Fruit fly (Drosophila melanogaster) whole organism, embryonic: ENCODE data around the gene elgi.

Source experiments
- CG10366 ChIP-seq: fragments of 200-800 bp; sonication (Bioruptor generic); IDR thresholded peaks from 2 replicates; pipeline ENCODE4 v1.3.6; 2022; ENCODE audit warnings: missing biosample characterization, missing genetic modification characterization
- CG11456 ChIP-seq: fragments of 200-800 bp; sonication (Bioruptor generic); IDR thresholded peaks from 3 replicates; pipeline ENCODE4 v1.3.6; 2022; ENCODE audit warnings: missing biosample characterization, missing genetic modification characterization
- CG12769 ChIP-seq: fragments of 200-800 bp; sonication (Bioruptor generic); optimal IDR thresholded peaks from 2 replicates; lab custom pipeline; 2019; ENCODE audit warnings: missing biosample characterization, mild to moderate bottlenecking, missing genetic modification characterization, moderate library complexity
- CG14667 ChIP-seq: fragments of 200-800 bp; sonication (Bioruptor generic); IDR thresholded peaks from 2 replicates; pipeline ENCODE4 v1.3.6; 2022; ENCODE audit warnings: missing biosample characterization, missing genetic modification characterization
- CG2120 ChIP-seq: fragments of 200-800 bp; sonication (Bioruptor generic); optimal IDR thresholded peaks from 3 replicates; lab custom pipeline; 2016; ENCODE audit warnings: missing biosample characterization, missing genetic modification characterization
- CG33213 ChIP-seq: fragments of 200-800 bp; sonication (Bioruptor generic); optimal IDR thresholded peaks from 3 replicates; lab custom pipeline; 2016; ENCODE audit warnings: missing biosample characterization, missing genetic modification characterization
- CG6254 ChIP-seq: fragments of 200-800 bp; sonication (Bioruptor generic); optimal IDR thresholded peaks from 3 replicates; lab custom pipeline; 2017; ENCODE audit warnings: mild to moderate bottlenecking, missing biosample characterization, missing genetic modification reagents, missing genetic modification characterization
- CG6683 ChIP-seq: fragments of 200-800 bp; sonication (Bioruptor generic); optimal IDR thresholded peaks from 2 replicates; lab custom pipeline; 2017; ENCODE audit warnings: missing biosample characterization, mild to moderate bottlenecking, missing genetic modification characterization, missing genetic modification reagents
- CG6765 ChIP-seq: fragments of 200-800 bp; sonication (Bioruptor generic); optimal IDR thresholded peaks from 3 replicates; lab custom pipeline; 2017; ENCODE audit warnings: missing biosample characterization, mild to moderate bottlenecking, missing genetic modification characterization
- CG6791 ChIP-seq: fragments of 200-800 bp; sonication (Bioruptor generic); IDR thresholded peaks from 3 replicates; pipeline ENCODE4 v1.3.6; 2022; ENCODE audit warnings: missing biosample characterization, missing genetic modification characterization; ENCODE audit not compliant: partially characterized antibody
- CG7928 ChIP-seq: fragments of 200-800 bp; sonication (Bioruptor generic); optimal IDR thresholded peaks from 2 replicates; lab custom pipeline; 2017; ENCODE audit warnings: missing biosample characterization, mild to moderate bottlenecking, missing genetic modification characterization
- CG8924 ChIP-seq: fragments of 200-800 bp; optimal IDR thresholded peaks from 3 replicates; lab custom pipeline; 2019; ENCODE audit warnings: missing biosample characterization, mild to moderate bottlenecking, missing genetic modification characterization, moderate library complexity
- CHES-1-like ChIP-seq: fragments of 200-800 bp; sonication (Bioruptor generic); optimal IDR thresholded peaks from 2 replicates; lab custom pipeline; 2016; ENCODE audit warnings: missing biosample characterization, missing genetic modification characterization
- D19A ChIP-seq: fragments of 200-800 bp; optimal IDR thresholded peaks from 3 replicates; lab custom pipeline; 2019; ENCODE audit warnings: missing biosample characterization, mild to moderate bottlenecking, missing genetic modification characterization, moderate library complexity
- GATAe ChIP-seq: fragments of 200-800 bp; sonication (Bioruptor generic); conservative IDR thresholded peaks from 2 replicates; pipeline ENCODE4 v1.3.6; 2022; ENCODE audit warnings: missing biosample characterization, missing genetic modification characterization
- NFAT ChIP-seq: fragments of 200-800 bp; sonication (Bioruptor generic); IDR thresholded peaks from 2 replicates; pipeline ENCODE4 v1.3.6; 2022; ENCODE audit warnings: missing biosample characterization, missing genetic modification characterization
- Nf-YB ChIP-seq: fragments of 200-800 bp; sonication (Bioruptor generic); optimal IDR thresholded peaks from 3 replicates; lab custom pipeline; 2019; ENCODE audit warnings: missing biosample characterization, mild to moderate bottlenecking, missing genetic modification characterization, moderate library complexity
- Nf-YC ChIP-seq: fragments of 200-800 bp; optimal IDR thresholded peaks from 3 replicates; lab custom pipeline; 2019; ENCODE audit warnings: missing biosample characterization, mild to moderate bottlenecking, missing genetic modification characterization, moderate library complexity
- Vsx1 ChIP-seq: fragments of 200-800 bp; sonication (Bioruptor generic); optimal IDR thresholded peaks from 2 replicates; lab custom pipeline; 2017; ENCODE audit warnings: missing biosample characterization, mild to moderate bottlenecking, missing genetic modification characterization, missing genetic modification reagents
- YL-1 ChIP-seq: fragments of 200-800 bp; sonication (Bioruptor generic); optimal IDR thresholded peaks from 3 replicates; lab custom pipeline; 2017; ENCODE audit warnings: missing biosample characterization, mild to moderate bottlenecking, missing genetic modification characterization
- abd-A ChIP-seq: fragments of 200-800 bp; sonication (Bioruptor generic); optimal IDR thresholded peaks from 3 replicates; lab custom pipeline; 2019; ENCODE audit warnings: missing biosample characterization, mild to moderate bottlenecking, missing genetic modification characterization, moderate library complexity
- bab2 ChIP-seq: fragments of 200-800 bp; sonication (Bioruptor generic); optimal IDR thresholded peaks from 2 replicates; lab custom pipeline; 2016; ENCODE audit warnings: missing biosample characterization, missing genetic modification characterization
- bcd ChIP-seq: fragments of 200-800 bp; sonication (Bioruptor generic); optimal IDR thresholded peaks from 2 replicates; lab custom pipeline; 2017; ENCODE audit warnings: missing biosample characterization, mild to moderate bottlenecking, missing genetic modification characterization
- chinmo ChIP-seq: fragments of 200-800 bp; sonication (Bioruptor generic); IDR thresholded peaks from 4 replicates; pipeline ENCODE4 v1.3.6; 2022; ENCODE audit warnings: missing biosample characterization, missing genetic modification characterization; ENCODE audit not compliant: partially characterized antibody
- dimm ChIP-seq: fragments of 200-800 bp; sonication (Bioruptor generic); IDR thresholded peaks from 2 replicates; pipeline ENCODE4 v1.3.6; 2022; ENCODE audit warnings: missing biosample characterization, missing genetic modification characterization
- fd102C ChIP-seq: fragments of 200-800 bp; sonication (Bioruptor generic); optimal IDR thresholded peaks from 2 replicates; lab custom pipeline; 2018; ENCODE audit warnings: missing biosample characterization, mild to moderate bottlenecking, missing genetic modification characterization, moderate library complexity
- hkb ChIP-seq, 2 experiments: fragments of 200-800 bp in 1 of 2; fragments of >200 bp in 1 of 2; sonication (Bioruptor generic) in 1 of 2; IDR thresholded peaks in 1 of 2; optimal IDR thresholded peaks in 1 of 2; 2 replicates each; pipeline versions ENCODE4 v1.3.6 to Lab custom; 2017 to 2022; ENCODE audit warnings: missing biosample characterization in 1 of 2, missing genetic modification characterization in 1 of 2
- jigr1 ChIP-seq: fragments of 200-800 bp; sonication (Bioruptor generic); IDR thresholded peaks from 3 replicates; pipeline ENCODE4 v1.3.6; 2022; ENCODE audit warnings: missing biosample characterization, missing genetic modification characterization
- knrl ChIP-seq: fragments of 200-800 bp; sonication (Bioruptor generic); IDR thresholded peaks from 3 replicates; pipeline ENCODE4 v1.3.6; 2022; ENCODE audit warnings: missing biosample characterization, missing genetic modification characterization; ENCODE audit not compliant: partially characterized antibody
- lbe ChIP-seq: fragments of 200-800 bp; sonication (Bioruptor generic); optimal IDR thresholded peaks from 2 replicates; lab custom pipeline; 2016; ENCODE audit warnings: missing biosample characterization, mild to moderate bottlenecking, missing genetic modification characterization
- lola ChIP-seq, 3 experiments: fragments of >200 bp in 2 of 3; fragments of 200-800 bp in 1 of 3; sonication (Bioruptor generic) in 1 of 3; optimal IDR thresholded peaks; 2 replicates each; lab custom pipeline; 2017 to 2019; ENCODE audit warnings: missing biosample characterization in 3 of 3, missing genetic modification characterization in 3 of 3, mild to moderate bottlenecking in 1 of 3, moderate library complexity in 1 of 3
- luna ChIP-seq: fragments of 200-800 bp; sonication (Bioruptor generic); optimal IDR thresholded peaks from 2 replicates; lab custom pipeline; 2016; ENCODE audit warnings: missing biosample characterization, missing genetic modification characterization
- mam ChIP-seq: fragments of 200-800 bp; sonication (Bioruptor generic); optimal IDR thresholded peaks from 3 replicates; lab custom pipeline; 2016; ENCODE audit warnings: missing biosample characterization, missing genetic modification characterization
- nerfin-1 ChIP-seq: fragments of 200-800 bp; sonication (Bioruptor generic); optimal IDR thresholded peaks from 3 replicates; lab custom pipeline; 2019; ENCODE audit warnings: missing biosample characterization, mild to moderate bottlenecking, missing genetic modification characterization, moderate library complexity
- nom ChIP-seq: fragments of 200-800 bp; sonication (Bioruptor generic); optimal IDR thresholded peaks from 2 replicates; lab custom pipeline; 2017; ENCODE audit warnings: missing biosample characterization, missing genetic modification characterization, mild to moderate bottlenecking, moderate library complexity, missing genetic modification reagents
- onecut ChIP-seq: fragments of 200-800 bp; sonication (Bioruptor generic); IDR thresholded peaks from 2 replicates; pipeline ENCODE4 v1.3.6; 2022; ENCODE audit warnings: missing biosample characterization, missing genetic modification characterization
- org-1 ChIP-seq: fragments of 200-800 bp; sonication (Bioruptor generic); optimal IDR thresholded peaks from 2 replicates; lab custom pipeline; 2017; ENCODE audit warnings: missing biosample characterization, missing genetic modification characterization
- ranshi ChIP-seq: fragments of 200-800 bp; sonication (Bioruptor generic); IDR thresholded peaks from 2 replicates; pipeline ENCODE4 v1.3.6; 2022; ENCODE audit warnings: missing biosample characterization, missing genetic modification characterization
- repo ChIP-seq: fragments of 200-800 bp; sonication (Bioruptor generic); optimal IDR thresholded peaks from 2 replicates; lab custom pipeline; 2016; ENCODE audit warnings: missing biosample characterization, missing genetic modification characterization
- salm ChIP-seq: fragments of 200-800 bp; sonication (Bioruptor generic); optimal IDR thresholded peaks from 2 replicates; lab custom pipeline; 2018; ENCODE audit warnings: missing biosample characterization, mild to moderate bottlenecking, missing genetic modification characterization
- schlank ChIP-seq: fragments of 200-800 bp; sonication (Bioruptor generic); optimal IDR thresholded peaks from 2 replicates; lab custom pipeline; 2018; ENCODE audit warnings: missing biosample characterization, mild to moderate bottlenecking, missing genetic modification characterization
- sens ChIP-seq: fragments of 200-800 bp; sonication (Bioruptor generic); peaks from one replicate; lab custom pipeline; 2016; ENCODE audit warnings: missing biosample characterization, missing genetic modification characterization
- tgo ChIP-seq: fragments of 200-800 bp; sonication (Bioruptor generic); IDR thresholded peaks from 3 replicates; pipeline ENCODE4 v1.3.6; 2022; ENCODE audit warnings: missing biosample characterization, missing genetic modification characterization
- tio ChIP-seq: fragments of 200-800 bp; sonication (Bioruptor generic); optimal IDR thresholded peaks from 2 replicates; lab custom pipeline; 2017; ENCODE audit warnings: missing biosample characterization, missing genetic modification characterization, inconsistent platforms
- tna ChIP-seq: fragments of 200-800 bp; sonication (Bioruptor generic); IDR thresholded peaks from 2 replicates; pipeline ENCODE4 v1.3.6; 2022; ENCODE audit warnings: missing biosample characterization, missing genetic modification characterization; ENCODE audit not compliant: partially characterized antibody
- trem ChIP-seq: fragments of 200-800 bp; optimal IDR thresholded peaks from 3 replicates; lab custom pipeline; 2019; ENCODE audit warnings: missing biosample characterization, mild to moderate bottlenecking, missing genetic modification characterization, moderate library complexity
- tup ChIP-seq: fragments of 200-800 bp; sonication (Bioruptor generic); optimal IDR thresholded peaks from 2 replicates; lab custom pipeline; 2016; ENCODE audit warnings: missing biosample characterization, mild to moderate bottlenecking, missing genetic modification characterization, moderate library complexity
- wek ChIP-seq: fragments of 200-800 bp; sonication (Bioruptor generic); optimal IDR thresholded peaks from 3 replicates; lab custom pipeline; 2018; ENCODE audit warnings: missing biosample characterization, mild to moderate bottlenecking, missing genetic modification characterization, moderate library complexity
- zf30C ChIP-seq: fragments of 200-800 bp; sonication (Bioruptor generic); optimal IDR thresholded peaks from 3 replicates; lab custom pipeline; 2018; ENCODE audit warnings: missing biosample characterization, mild to moderate bottlenecking, missing genetic modification characterization

elgi gene

DNA sequence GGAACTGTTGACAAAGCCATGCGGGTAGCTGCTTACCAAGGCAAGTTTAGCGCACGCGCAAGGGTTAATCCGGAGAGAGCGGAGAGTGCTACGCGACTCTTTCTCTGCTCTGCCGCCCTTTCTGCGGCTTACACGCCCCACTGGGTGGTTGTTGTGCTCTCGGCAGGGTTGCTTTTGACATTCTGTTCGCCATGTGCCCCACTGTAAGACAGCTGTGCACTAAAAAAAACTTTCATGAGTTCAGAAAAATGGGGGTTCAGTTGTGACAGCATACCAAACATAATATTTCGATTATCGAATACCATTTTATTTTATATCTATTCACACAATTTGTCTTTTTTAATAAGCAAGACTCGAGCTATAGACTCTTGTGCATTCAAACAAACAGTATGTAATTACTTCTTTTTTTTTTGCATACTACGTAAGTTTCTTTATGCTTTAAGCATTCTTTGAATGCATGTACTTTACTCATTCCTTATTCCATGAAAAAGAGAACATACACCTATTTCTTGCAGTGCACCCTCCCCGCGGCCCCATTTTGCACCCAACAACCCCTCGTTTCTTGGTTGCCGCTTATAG is 35.2 kb upstream of the elgi start (continued):
- TF ChIP-seq CG6791 (GFP tag; lab: Robert Waterston, UW) (no peak), schlank (tag; lab: Kevin White, UChicago) (no peak), nerfin-1 (tag; lab: Kevin White, UChicago) (peak; percentile 3), Nf-YB (GFP tag; lab: Kevin White, UChicago) (peak; percentile 10), salm (no peak), chinmo (GFP tag; lab: Robert Waterston, UW) (no peak), bcd (GFP tag; lab: Kevin White, UChicago) (peak; percentile 42), ranshi (GFP tag; lab: Robert Waterston, UW) (no peak), hkb (optimal IDR thresholded peaks at IDR 0.05; lab: Kevin White, UChicago) (no peak), hkb (GFP tag; IDR thresholded peaks at IDR 0.05; lab: Robert Waterston, UW) (peak; percentile 42; the same call in 1 of the 2 replicates), wek (GFP tag; lab: Kevin White, UChicago) (no peak), CHES-1-like (no peak), bab2 (GFP tag; lab: Kevin White, UChicago) (peak; percentile 26), Vsx1 (GFP tag; lab: Kevin White, UChicago) (no peak), Nf-YC (peak; percentile 3), CG11456 (GFP tag; lab: Robert Waterston, UW) (no peak), knrl (GFP tag; lab: Robert Waterston, UW) (no peak), tna (GFP tag; lab: Robert Waterston, UW) (no peak), dimm (GFP tag; lab: Robert Waterston, UW) (no peak), CG8924 (tag; lab: Kevin White, UChicago) (peak; percentile 43), YL-1 (GFP tag; lab: Kevin White, UChicago) (no peak), CG2120 (GFP tag; lab: Kevin White, UChicago) (peak; percentile 81), nom (GFP tag; lab: Kevin White, UChicago) (no peak), CG7928 (GFP tag; lab: Kevin White, UChicago) (no peak), lola (GFP tag; optimal IDR thresholded peaks at IDR 0.05; lab: Kevin White, UChicago) (no peak), sens (GFP tag; lab: Kevin White, UChicago) (peak; percentile 87), NFAT (GFP tag; lab: Robert Waterston, UW) (no peak), abd-A (tag; lab: Kevin White, UChicago) (peak; percentile 69), repo (no peak), CG10366 (GFP tag; lab: Robert Waterston, UW) (0 out of 2 replicates have a peak, but pooled peaks have one; percentile 9), onecut (GFP tag; lab: Robert Waterston, UW) (no peak), org-1 (GFP tag; lab: Kevin White, UChicago) (peak; percentile 50), fd102C (GFP tag; lab: Kevin White, UChicago) (no peak), trem (tag; lab: Kevin White, UChicago) (no peak), CG12769 (tag; lab: Kevin White, UChicago) (no peak), tio (GFP tag; lab: Kevin White, UChicago) (peak; percentile 2), GATAe (GFP tag; lab: Robert Waterston, UW) (no peak), D19A (tag; lab: Kevin White, UChicago) (peak; percentile 20), tgo (GFP tag; lab: Robert Waterston, UW) (peak; percentile 33; the same call in 2 of the 3 replicates), zf30C (peak; percentile 69), CG14667 (GFP tag; lab: Robert Waterston, UW) (no peak), CG6683 (GFP tag; lab: Kevin White, UChicago) (peak; percentile 24), CG6765 (GFP tag; lab: Kevin White, UChicago) (peak; percentile 13), CG6254 (peak; percentile 38), CG33213 (GFP tag; lab: Kevin White, UChicago) (no peak), tup (no peak), lbe (no peak), jigr1 (GFP tag; lab: Robert Waterston, UW) (no peak), mam (GFP tag; lab: Kevin White, UChicago) (peak; percentile 42), luna (GFP tag; lab: Kevin White, UChicago) (peak; percentile 27)
